Fruit fly (Drosophila melanogaster) whole organism, adult: ENCODE measurements around the gene MKP-4.

ENCODE experiments used
- CG11617 ChIP-seq: fragments of 200-800 bp; sonication (Bioruptor generic); optimal IDR thresholded peaks from 2 replicates; lab custom pipeline; 2017; ENCODE audit warnings: mild to moderate bottlenecking, missing biosample characterization, missing genetic modification reagents, missing genetic modification characterization
- CG12768 ChIP-seq: fragments of 200-800 bp; sonication (Bioruptor generic); optimal IDR thresholded peaks from 2 replicates; lab custom pipeline; 2017; ENCODE audit warnings: missing biosample characterization, missing genetic modification characterization, mild to moderate bottlenecking, moderate library complexity, missing genetic modification reagents
- CG14711 ChIP-seq: fragments of 200-800 bp; sonication (Bioruptor generic); optimal IDR thresholded peaks from 2 replicates; lab custom pipeline; 2018; ENCODE audit warnings: missing biosample characterization, mild to moderate bottlenecking, missing genetic modification characterization, moderate library complexity
- CG1620 ChIP-seq: fragments of 200-800 bp; sonication (Bioruptor generic); optimal IDR thresholded peaks from 2 replicates; lab custom pipeline; 2016; ENCODE audit warnings: missing biosample characterization, missing genetic modification characterization
- CG33017 ChIP-seq: fragments of 200-800 bp; sonication (Bioruptor generic); optimal IDR thresholded peaks from 2 replicates; lab custom pipeline; 2018; ENCODE audit warnings: missing biosample characterization, mild to moderate bottlenecking, missing genetic modification characterization, moderate library complexity
- CG5204 ChIP-seq: fragments of 200-800 bp; sonication (Bioruptor generic); optimal IDR thresholded peaks from 2 replicates; lab custom pipeline; 2016; ENCODE audit warnings: missing biosample characterization, missing genetic modification characterization
- CG7045 ChIP-seq: fragments of 200-800 bp; sonication (Bioruptor generic); optimal IDR thresholded peaks from 2 replicates; lab custom pipeline; 2017; ENCODE audit warnings: missing biosample characterization, mild to moderate bottlenecking, missing genetic modification characterization
- CG7101 ChIP-seq: fragments of 200-800 bp; sonication (Bioruptor generic); optimal IDR thresholded peaks from 2 replicates; lab custom pipeline; 2018; ENCODE audit warnings: missing biosample characterization, mild to moderate bottlenecking, missing genetic modification characterization, moderate library complexity
- Clk ChIP-seq: fragments of 200-800 bp; sonication (Bioruptor generic); optimal IDR thresholded peaks from 2 replicates; lab custom pipeline; 2017; ENCODE audit warnings: missing biosample characterization, missing genetic modification characterization
- Crg-1 ChIP-seq: fragments of 200-800 bp; sonication (Bioruptor generic); optimal IDR thresholded peaks from 2 replicates; lab custom pipeline; 2016; ENCODE audit warnings: missing biosample characterization, missing genetic modification characterization
- Hr96 ChIP-seq: fragments of 200-800 bp; sonication (Bioruptor generic); optimal IDR thresholded peaks from 2 replicates; lab custom pipeline; 2016; ENCODE audit warnings: missing biosample characterization, missing genetic modification characterization
- Mnt ChIP-seq: fragments of 200-800 bp; sonication (Bioruptor generic); optimal IDR thresholded peaks from 2 replicates; lab custom pipeline; 2016; ENCODE audit warnings: missing biosample characterization, mild to moderate bottlenecking, missing genetic modification characterization
- bab1 ChIP-seq: fragments of 200-800 bp; sonication (Bioruptor generic); optimal IDR thresholded peaks from 3 replicates; lab custom pipeline; 2019; ENCODE audit warnings: missing biosample characterization, mild to moderate bottlenecking, missing genetic modification characterization, moderate library complexity
- cic ChIP-seq: fragments of 200-800 bp; sonication (Bioruptor generic); optimal IDR thresholded peaks from 2 replicates; lab custom pipeline; 2017; ENCODE audit warnings: missing biosample characterization, mild to moderate bottlenecking, missing genetic modification characterization, moderate library complexity
- cnc ChIP-seq, 2 experiments: fragments of >200 bp; optimal IDR thresholded peaks; 2 replicates each; lab custom pipeline; 2017
- kay ChIP-seq: fragments of 200-800 bp; sonication (Bioruptor generic); peaks from one replicate; lab custom pipeline; 2016; ENCODE audit warnings: missing biosample characterization, missing genetic modification characterization, borderline replicate concordance
- ovo ChIP-seq: fragments of 200-800 bp; sonication (Bioruptor generic); optimal IDR thresholded peaks from 2 replicates; lab custom pipeline; 2016; ENCODE audit warnings: missing biosample characterization, missing genetic modification characterization
- pad ChIP-seq: fragments of 200-800 bp; sonication (Bioruptor generic); optimal IDR thresholded peaks from 3 replicates; lab custom pipeline; 2017; ENCODE audit warnings: missing biosample characterization, missing genetic modification characterization, mild to moderate bottlenecking, moderate library complexity, missing genetic modification reagents
- tj ChIP-seq: fragments of 200-800 bp; sonication (Bioruptor generic); optimal IDR thresholded peaks from 3 replicates; lab custom pipeline; 2017; ENCODE audit warnings: missing biosample characterization, mild to moderate bottlenecking, missing genetic modification characterization, moderate library complexity
- toe ChIP-seq: fragments of 200-800 bp; sonication (Bioruptor generic); optimal IDR thresholded peaks from 2 replicates; lab custom pipeline; 2016; ENCODE audit warnings: missing biosample characterization, missing genetic modification characterization

Gene MKP-4

DNA sequence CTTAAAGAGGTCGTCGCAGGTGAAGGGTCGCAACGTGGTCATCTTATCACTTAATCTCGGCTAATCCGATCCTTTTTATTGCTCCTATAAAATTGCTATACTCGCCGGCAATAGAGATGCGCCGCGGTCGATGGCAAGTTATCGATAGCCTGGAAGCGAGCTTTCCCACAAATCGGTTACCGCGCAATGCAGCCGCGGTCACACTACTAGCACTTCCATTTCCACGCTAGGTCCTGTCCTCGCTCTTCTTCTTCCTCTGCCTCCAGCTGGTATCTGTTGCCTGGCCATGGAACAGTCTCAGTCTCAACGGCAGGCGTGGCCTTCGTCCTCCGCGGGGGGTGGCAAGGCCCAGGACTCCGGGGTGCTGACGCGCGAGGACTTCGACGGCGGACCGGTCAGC, at the start of gene MKP-4, which contains the start of gene Naa20A:
MKP-4 (plus strand) TSS at position 191 of the 400 bp plus-strand sequence.
Naa20A (minus strand) TSS at position 151 of the 400 bp plus-strand sequence.
- TF ChIP-seq Mnt (GFP tag; lab: Kevin White, UChicago), result peak; percentile 39
- no peak for TF ChIP-seq toe (GFP tag; lab: Kevin White, UChicago)

DNA sequence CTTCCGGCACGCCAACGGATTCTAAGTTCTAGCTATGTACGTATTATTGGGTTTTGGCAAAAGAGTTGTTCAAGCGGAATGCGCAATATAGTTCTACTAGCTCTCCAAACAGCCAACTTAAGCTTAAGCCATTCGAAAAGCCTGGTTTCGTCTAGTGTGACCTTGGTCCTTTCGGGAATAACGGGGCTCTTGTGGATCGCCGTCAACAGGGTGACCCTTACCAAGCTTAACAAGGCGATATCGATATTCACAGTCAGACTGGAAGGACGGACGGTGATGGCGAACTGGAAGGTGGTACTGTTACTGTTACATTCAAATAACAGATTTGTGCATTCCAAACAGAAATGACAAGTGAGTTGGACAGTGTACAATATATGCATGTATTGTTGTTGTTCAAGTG, 49.2 kb upstream of the MKP-4 start:
- TF ChIP-seq ovo, result peak; percentile 85
- TF ChIP-seq pad (GFP tag; lab: Kevin White, UChicago), result peak; percentile 10
- no peak for TF ChIP-seq bab1 (GFP tag; lab: Kevin White, UChicago)
- TF ChIP-seq CG33017, result no peak
- no peak for TF ChIP-seq CG11617 (GFP tag; lab: Kevin White, UChicago)

DNA sequence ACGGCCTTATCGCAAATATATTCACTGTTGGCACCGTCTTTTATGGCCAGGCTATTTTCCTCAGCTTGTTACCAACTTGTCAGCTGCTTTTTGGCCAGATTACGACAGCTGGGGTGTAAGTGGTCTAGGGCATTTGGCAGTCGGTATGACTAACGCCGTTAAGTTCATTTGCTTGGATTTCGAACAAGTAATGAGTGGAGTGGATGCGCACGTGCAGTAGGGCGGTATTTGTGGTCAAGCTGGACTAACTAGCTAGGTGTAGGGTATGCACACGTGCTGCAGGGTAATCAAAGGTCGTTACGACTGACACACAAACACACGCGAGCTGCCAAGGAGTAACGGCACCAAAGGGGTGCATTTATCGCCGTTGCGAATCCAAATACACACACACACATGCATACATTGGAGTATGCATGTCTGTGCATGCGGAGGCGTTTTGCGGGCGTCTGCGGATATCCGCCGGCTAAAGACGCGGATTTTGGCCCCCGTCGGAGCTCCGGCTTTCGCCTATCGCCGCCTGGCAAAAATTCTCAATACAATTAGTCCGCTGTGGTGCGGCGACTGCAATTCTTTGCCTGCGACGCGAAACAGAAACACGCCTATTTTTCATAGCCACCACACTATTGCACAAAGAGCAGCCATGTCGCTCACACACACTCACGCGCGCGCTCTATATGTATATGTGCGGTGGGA, 44.8 kb upstream of the MKP-4 start:
- peak; percentile 27 for TF ChIP-seq CG11617 (GFP tag; lab: Kevin White, UChicago)
- peak; percentile 18 for TF ChIP-seq CG12768 (GFP tag; lab: Kevin White, UChicago)
- no peak for TF ChIP-seq Hr96 (GFP tag; lab: Kevin White, UChicago)
- peak; percentile 80 for TF ChIP-seq Mnt (GFP tag; lab: Kevin White, UChicago)
- TF ChIP-seq CG5204 (GFP tag; lab: Kevin White, UChicago), result no peak
- TF ChIP-seq CG14711 (tag; lab: Kevin White, UChicago), result no peak
- no peak for TF ChIP-seq CG1620 (GFP tag; lab: Kevin White, UChicago)
- no peak for TF ChIP-seq Clk (GFP tag; lab: Kevin White, UChicago)
- no peak for TF ChIP-seq toe (GFP tag; lab: Kevin White, UChicago)
- no peak for TF ChIP-seq cnc (optimal IDR thresholded peaks at IDR 0.05; lab: Kevin White, UChicago)
- TF ChIP-seq CG33017, result no peak
- TF ChIP-seq ovo, result peak; percentile 87
- TF ChIP-seq CG7045 (GFP tag; lab: Kevin White, UChicago), result no peak
- TF ChIP-seq CG7101 (tag; lab: Kevin White, UChicago), result no peak
- TF ChIP-seq Crg-1 (GFP tag; lab: Kevin White, UChicago), result no peak
- TF ChIP-seq cic (GFP tag; lab: Kevin White, UChicago), result no peak
- no peak for TF ChIP-seq kay (GFP tag; lab: Kevin White, UChicago)
- peak; percentile 44 for TF ChIP-seq tj
- TF ChIP-seq pad (GFP tag; lab: Kevin White, UChicago), result peak; percentile 95
- TF ChIP-seq bab1 (GFP tag; lab: Kevin White, UChicago), result no peak

DNA sequence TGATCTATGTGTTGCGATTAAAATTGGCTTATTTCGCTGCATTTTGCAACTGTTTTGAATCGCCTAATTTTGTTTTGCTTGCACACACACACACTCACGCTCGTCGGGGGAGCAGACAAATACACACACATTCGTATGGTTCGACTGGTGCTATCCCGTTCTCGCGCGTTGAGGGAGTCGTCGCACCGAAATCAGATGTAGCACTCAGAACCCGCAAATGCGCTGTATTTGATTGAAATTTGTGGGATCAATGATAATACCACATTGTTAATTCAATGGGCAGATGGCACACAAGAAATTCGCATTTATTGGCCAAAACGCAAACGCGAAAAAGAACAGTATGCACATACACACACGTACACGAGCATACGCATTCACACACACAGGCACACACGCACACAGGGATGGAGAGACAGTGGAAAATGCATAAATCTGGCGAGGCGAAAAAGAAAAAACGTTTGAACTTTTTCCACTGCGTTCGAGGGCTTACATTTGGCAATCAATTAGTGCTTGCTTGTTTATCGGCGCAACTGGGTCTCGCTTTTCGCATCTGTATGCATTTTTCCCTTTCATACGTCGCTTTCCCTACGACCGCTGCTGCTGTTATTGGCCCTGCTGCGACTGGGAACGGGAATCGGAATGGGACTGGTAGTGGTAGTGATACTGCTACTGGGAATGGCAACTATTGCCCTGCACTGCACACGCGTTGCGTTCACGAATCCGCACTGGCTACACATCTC, 43.8 kb upstream of the MKP-4 start:
- no peak for TF ChIP-seq Crg-1 (GFP tag; lab: Kevin White, UChicago)
- TF ChIP-seq Hr96 (GFP tag; lab: Kevin White, UChicago), result peak; percentile 62
- TF ChIP-seq CG12768 (GFP tag; lab: Kevin White, UChicago), result no peak
- TF ChIP-seq CG7045 (GFP tag; lab: Kevin White, UChicago), result no peak
- no peak for TF ChIP-seq CG14711 (tag; lab: Kevin White, UChicago)
- TF ChIP-seq CG11617 (GFP tag; lab: Kevin White, UChicago), result peak; percentile 18
- TF ChIP-seq ovo, result no peak
- peak; percentile 2 for TF ChIP-seq CG33017
- no peak for TF ChIP-seq CG1620 (GFP tag; lab: Kevin White, UChicago)
- no peak for TF ChIP-seq kay (GFP tag; lab: Kevin White, UChicago)
- peak; percentile 30 for TF ChIP-seq CG7101 (tag; lab: Kevin White, UChicago)
- no peak for TF ChIP-seq toe (GFP tag; lab: Kevin White, UChicago)
- peak; percentile 31 for TF ChIP-seq pad (GFP tag; lab: Kevin White, UChicago)
- TF ChIP-seq bab1 (GFP tag; lab: Kevin White, UChicago), result no peak
- no peak for TF ChIP-seq Clk (GFP tag; lab: Kevin White, UChicago)
- TF ChIP-seq CG5204 (GFP tag; lab: Kevin White, UChicago), result no peak
- TF ChIP-seq Mnt (GFP tag; lab: Kevin White, UChicago), result peak; percentile 26
- TF ChIP-seq tj, result peak; percentile 41
- TF ChIP-seq cnc (optimal IDR thresholded peaks at IDR 0.05; lab: Kevin White, UChicago), result no peak
- no peak for TF ChIP-seq cic (GFP tag; lab: Kevin White, UChicago)

DNA sequence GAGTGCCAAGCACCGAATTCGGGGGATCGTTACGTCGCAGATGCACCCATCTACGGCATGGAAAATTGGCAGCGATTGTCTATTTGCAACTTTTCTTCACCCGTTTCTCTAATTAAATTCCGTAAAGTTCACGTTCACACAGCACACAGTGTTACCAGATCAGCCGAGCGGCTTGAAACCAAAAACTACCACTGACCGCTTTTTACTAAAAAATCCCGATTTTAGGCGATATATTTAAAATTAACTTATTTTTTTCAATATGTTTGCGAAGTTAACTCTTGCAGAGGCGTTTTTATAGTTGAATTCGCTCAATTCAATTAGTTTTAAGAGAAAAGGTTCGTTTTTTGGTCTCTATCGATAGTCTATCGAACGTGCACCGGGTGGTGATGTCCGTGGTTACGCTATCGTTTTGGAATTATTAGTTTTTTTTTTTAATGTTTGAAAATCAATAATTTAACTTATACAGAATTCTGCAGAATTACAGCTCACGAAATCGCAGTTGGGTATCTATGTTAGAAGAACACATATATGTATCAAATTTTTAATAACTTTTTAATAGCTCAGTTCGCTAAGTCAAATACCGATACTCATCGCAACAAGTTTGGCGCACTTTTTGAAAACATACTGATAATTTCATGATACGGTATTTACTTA, 43.1 kb upstream of the MKP-4 start, which contains the start of gene Tao:
Tao (minus strand) TSS at position 153 of the 654 bp plus-strand sequence.
- no peak for TF ChIP-seq bab1 (GFP tag; lab: Kevin White, UChicago)
- no peak for TF ChIP-seq pad (GFP tag; lab: Kevin White, UChicago)
- no peak for TF ChIP-seq CG1620 (GFP tag; lab: Kevin White, UChicago)
- TF ChIP-seq CG14711 (tag; lab: Kevin White, UChicago), result no peak
- no peak for TF ChIP-seq cic (GFP tag; lab: Kevin White, UChicago)
- no peak for TF ChIP-seq tj
- no peak for TF ChIP-seq Clk (GFP tag; lab: Kevin White, UChicago)
- TF ChIP-seq ovo, result no peak
- no peak for TF ChIP-seq Crg-1 (GFP tag; lab: Kevin White, UChicago)
- TF ChIP-seq kay (GFP tag; lab: Kevin White, UChicago), result no peak
- no peak for TF ChIP-seq CG7045 (GFP tag; lab: Kevin White, UChicago)
- TF ChIP-seq CG11617 (GFP tag; lab: Kevin White, UChicago), result no peak
- no peak for TF ChIP-seq Hr96 (GFP tag; lab: Kevin White, UChicago)
- no peak for TF ChIP-seq Mnt (GFP tag; lab: Kevin White, UChicago)
- TF ChIP-seq cnc (optimal IDR thresholded peaks at IDR 0.05; lab: Kevin White, UChicago), result no peak
- TF ChIP-seq CG33017, result no peak
- TF ChIP-seq CG5204 (GFP tag; lab: Kevin White, UChicago), result no peak
- TF ChIP-seq toe (GFP tag; lab: Kevin White, UChicago), result no peak
- no peak for TF ChIP-seq CG12768 (GFP tag; lab: Kevin White, UChicago)
